Fruit fly (Drosophila melanogaster) whole organism, pupa: ENCODE data around the gene CG13694.

Source experiments
- CG10348 ChIP-seq: fragments of 200-800 bp; sonication (Bioruptor generic); IDR thresholded peaks from 2 replicates; pipeline ENCODE4 v1.3.6; 2022; ENCODE audit warnings: missing biosample characterization, missing genetic modification characterization
- CG12605 ChIP-seq: fragments of 200-800 bp; sonication (Bioruptor generic); IDR thresholded peaks from 2 replicates; pipeline ENCODE4 v1.3.6; 2022; ENCODE audit warnings: missing biosample characterization, missing genetic modification characterization
- CG13204 ChIP-seq: fragments of 200-800 bp; sonication (Bioruptor generic); optimal IDR thresholded peaks from 2 replicates; lab custom pipeline; 2018; ENCODE audit warnings: missing biosample characterization, mild to moderate bottlenecking, missing genetic modification characterization, moderate library complexity
- CG14655 ChIP-seq: fragments of 200-800 bp; sonication (Bioruptor generic); optimal IDR thresholded peaks from 3 replicates; lab custom pipeline; 2017; ENCODE audit warnings: mild to moderate bottlenecking, missing biosample characterization, missing genetic modification reagents, missing genetic modification characterization
- CG15710 ChIP-seq: fragments of 200-800 bp; sonication (Bioruptor generic); optimal IDR thresholded peaks from 2 replicates; lab custom pipeline; 2018; ENCODE audit warnings: missing biosample characterization, mild to moderate bottlenecking, missing genetic modification characterization, moderate library complexity
- CG17806 ChIP-seq: fragments of 200-800 bp; sonication (Bioruptor generic); optimal IDR thresholded peaks from 2 replicates; lab custom pipeline; 2018; ENCODE audit warnings: missing biosample characterization, mild to moderate bottlenecking, missing genetic modification characterization, moderate library complexity
- CG32121 ChIP-seq: fragments of 200-800 bp; sonication (Bioruptor generic); IDR thresholded peaks from 2 replicates; pipeline ENCODE4 v1.3.6; 2022; ENCODE audit warnings: missing biosample characterization, missing genetic modification characterization
- CG34367 ChIP-seq: fragments of 200-800 bp; sonication (Bioruptor generic); optimal IDR thresholded peaks from 2 replicates; lab custom pipeline; 2018; ENCODE audit warnings: missing biosample characterization, mild to moderate bottlenecking, missing genetic modification characterization
- CG4496 ChIP-seq: fragments of 200-800 bp; sonication (Bioruptor generic); IDR thresholded peaks from 3 replicates; pipeline ENCODE4 v1.3.6; 2022; ENCODE audit warnings: missing biosample characterization, missing genetic modification characterization
- CG8159 ChIP-seq: fragments of 200-800 bp; sonication (Bioruptor generic); optimal IDR thresholded peaks from 3 replicates; lab custom pipeline; 2018; ENCODE audit warnings: missing biosample characterization, mild to moderate bottlenecking, missing genetic modification characterization, moderate library complexity
- CG8301 ChIP-seq: fragments of 200-800 bp; sonication (Bioruptor generic); optimal IDR thresholded peaks from 2 replicates; lab custom pipeline; 2018; ENCODE audit warnings: missing biosample characterization, mild to moderate bottlenecking, missing genetic modification characterization
- CG9948 ChIP-seq: fragments of 200-800 bp; sonication (Bioruptor generic); optimal IDR thresholded peaks from 2 replicates; lab custom pipeline; 2018; ENCODE audit warnings: missing biosample characterization, mild to moderate bottlenecking, missing genetic modification characterization, moderate library complexity
- D1 ChIP-seq: fragments of 200-800 bp; sonication (Bioruptor generic); optimal IDR thresholded peaks from 2 replicates; lab custom pipeline; 2018; ENCODE audit warnings: missing biosample characterization, mild to moderate bottlenecking, missing genetic modification characterization, moderate library complexity
- EcR ChIP-seq: fragments of 200-800 bp; sonication (Bioruptor generic); optimal IDR thresholded peaks from 3 replicates; lab custom pipeline; 2019; ENCODE audit warnings: missing biosample characterization, missing genetic modification characterization, mild to moderate bottlenecking, moderate library complexity, missing genetic modification reagents
- Ets98B ChIP-seq: fragments of 200-800 bp; sonication (Bioruptor generic); IDR thresholded peaks from 2 replicates; pipeline ENCODE4 v1.3.6; 2022; ENCODE audit warnings: missing biosample characterization, missing genetic modification characterization
- Pif1A ChIP-seq: fragments of 200-800 bp; sonication (Bioruptor generic); optimal IDR thresholded peaks from 3 replicates; lab custom pipeline; 2016; ENCODE audit warnings: missing biosample characterization, missing genetic modification characterization
- Pif1B ChIP-seq: fragments of 200-800 bp; sonication (Bioruptor generic); optimal IDR thresholded peaks from 3 replicates; lab custom pipeline; 2016; ENCODE audit warnings: missing biosample characterization, missing genetic modification characterization
- Snoo ChIP-seq: fragments of 200-800 bp; sonication (Bioruptor generic); optimal IDR thresholded peaks from 3 replicates; lab custom pipeline; 2017; ENCODE audit warnings: missing biosample characterization, mild to moderate bottlenecking, missing genetic modification characterization, inconsistent platforms
- fd96Ca ChIP-seq: fragments of 200-800 bp; sonication (Bioruptor generic); IDR thresholded peaks from 3 replicates; pipeline ENCODE4 v1.3.6; 2022; ENCODE audit warnings: missing biosample characterization, missing genetic modification characterization
- gl ChIP-seq: fragments of 200-800 bp; sonication (Bioruptor generic); optimal IDR thresholded peaks from 2 replicates; lab custom pipeline; 2018; ENCODE audit warnings: missing biosample characterization, mild to moderate bottlenecking, missing genetic modification characterization
- rn ChIP-seq: fragments of 200-800 bp; sonication (Bioruptor generic); IDR thresholded peaks from 2 replicates; pipeline ENCODE4 v1.3.6; 2022; ENCODE audit warnings: missing biosample characterization, missing genetic modification characterization

Gene CG13694

dm6 chr2L:120492-121455 lies 4.5 kb upstream of the CG13694 start:
- no peak for TF ChIP-seq Snoo
- peak; percentile 12; the same call in 1 of the 2 replicates for TF ChIP-seq CG32121 (GFP tag; lab: Robert Waterston, UW)
- TF ChIP-seq fd96Ca (GFP tag; lab: Robert Waterston, UW), result no peak
- no peak for TF ChIP-seq rn (GFP tag; lab: Robert Waterston, UW)
- no peak for TF ChIP-seq CG8159
- TF ChIP-seq D1 (tag; lab: Kevin White, UChicago), result no peak
- peak; percentile 28 for TF ChIP-seq CG14655 (GFP tag; lab: Kevin White, UChicago)
- peak; percentile 17 for TF ChIP-seq CG15710 (tag; lab: Kevin White, UChicago)
- TF ChIP-seq CG9948, result no peak
- peak; percentile 49 for TF ChIP-seq CG8301 (tag; lab: Kevin White, UChicago)
- no peak for TF ChIP-seq CG13204 (GFP tag; lab: Kevin White, UChicago)
- no peak for TF ChIP-seq EcR (GFP tag; lab: Kevin White, UChicago)
- no peak for TF ChIP-seq CG4496 (GFP tag; lab: Robert Waterston, UW)
- TF ChIP-seq gl (tag; lab: Kevin White, UChicago), result no peak
- TF ChIP-seq CG10348 (GFP tag; lab: Robert Waterston, UW), result no peak
- peak; percentile 30 for TF ChIP-seq Pif1B (GFP tag; lab: Kevin White, UChicago)
- TF ChIP-seq Ets98B (GFP tag; lab: Robert Waterston, UW), result no peak
- no peak for TF ChIP-seq CG12605 (GFP tag; lab: Robert Waterston, UW)
- TF ChIP-seq CG34367 (tag; lab: Kevin White, UChicago), result no peak
- peak; percentile 26 for TF ChIP-seq CG17806 (tag; lab: Kevin White, UChicago)
- peak; percentile 56 for TF ChIP-seq Pif1A (GFP tag; lab: Kevin White, UChicago)
- TF ChIP-seq, all 21 proteins: peak for 7

dm6 chr2L:117750-118149 lies 1.5 kb upstream of the CG13694 start:
- TF ChIP-seq Pif1B (GFP tag; lab: Kevin White, UChicago), result no peak
- no peak for TF ChIP-seq rn (GFP tag; lab: Robert Waterston, UW)
- TF ChIP-seq CG14655 (GFP tag; lab: Kevin White, UChicago), result no peak
- no peak for TF ChIP-seq CG15710 (tag; lab: Kevin White, UChicago)
- TF ChIP-seq CG32121 (GFP tag; lab: Robert Waterston, UW), result no peak
- TF ChIP-seq gl (tag; lab: Kevin White, UChicago), result no peak
- TF ChIP-seq CG12605 (GFP tag; lab: Robert Waterston, UW), result no peak
- TF ChIP-seq Pif1A (GFP tag; lab: Kevin White, UChicago), result no peak
- TF ChIP-seq D1 (tag; lab: Kevin White, UChicago), result no peak
- no peak for TF ChIP-seq EcR (GFP tag; lab: Kevin White, UChicago)
- TF ChIP-seq, all 21 proteins: peak for 0

DNA sequence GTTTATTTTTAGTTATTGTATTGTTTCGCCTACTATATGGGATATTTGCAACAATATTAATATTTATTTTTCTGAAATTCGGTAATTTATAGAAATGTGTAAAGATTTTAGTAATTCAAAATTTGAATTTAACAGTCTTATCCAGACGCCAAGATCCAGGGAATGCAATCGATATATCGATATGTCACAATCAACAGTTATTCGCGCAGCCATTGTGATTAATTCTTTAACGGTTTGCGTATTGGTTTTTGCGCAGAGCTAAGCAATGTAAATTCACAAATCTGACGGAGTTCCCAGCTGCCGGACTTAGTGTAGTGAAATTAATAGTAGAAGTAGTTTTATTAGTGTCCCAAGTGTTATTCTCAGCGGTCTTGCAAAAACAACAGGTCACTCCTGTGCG lies 1.9 kb downstream of the CG13694 start, which contains the start of gene ND-15:
TSS of gene ND-15 (plus strand) at position 298 of the 400 bp plus-strand sequence.
- no peak for TF ChIP-seq CG34367 (tag; lab: Kevin White, UChicago)
- TF ChIP-seq CG13204 (GFP tag; lab: Kevin White, UChicago), result no peak
- no peak for TF ChIP-seq CG8159

- TF ChIP-seq CG15710 (tag; lab: Kevin White, UChicago), result no peak
- TF ChIP-seq EcR (GFP tag; lab: Kevin White, UChicago), result no peak
- TF ChIP-seq rn (GFP tag; lab: Robert Waterston, UW), result no peak
- TF ChIP-seq CG14655 (GFP tag; lab: Kevin White, UChicago), result no peak
- no peak for TF ChIP-seq CG13204 (GFP tag; lab: Kevin White, UChicago)
- TF ChIP-seq Ets98B (GFP tag; lab: Robert Waterston, UW), result no peak
- TF ChIP-seq Pif1B (GFP tag; lab: Kevin White, UChicago), result no peak
- TF ChIP-seq CG32121 (GFP tag; lab: Robert Waterston, UW), result no peak
- no peak for TF ChIP-seq Pif1A (GFP tag; lab: Kevin White, UChicago)
- no peak for TF ChIP-seq D1 (tag; lab: Kevin White, UChicago)
- no peak for TF ChIP-seq CG8159
- no peak for TF ChIP-seq CG8301 (tag; lab: Kevin White, UChicago)
- TF ChIP-seq CG34367 (tag; lab: Kevin White, UChicago), result no peak
- no peak for TF ChIP-seq CG17806 (tag; lab: Kevin White, UChicago)
- no peak for TF ChIP-seq gl (tag; lab: Kevin White, UChicago)
- no peak for TF ChIP-seq CG12605 (GFP tag; lab: Robert Waterston, UW)
These were observed 6.2 kb downstream of the CG13694 start for dm6 chr2L:110046-110445.

dm6 chr2L:109098-109799 lies 7.0 kb downstream of the CG13694 start:
- peak; percentile 32 for TF ChIP-seq EcR (GFP tag; lab: Kevin White, UChicago)
- TF ChIP-seq Ets98B (GFP tag; lab: Robert Waterston, UW), result no peak
- TF ChIP-seq CG12605 (GFP tag; lab: Robert Waterston, UW), result no peak
